Fruit fly (Drosophila melanogaster) whole organism, embryonic: ENCODE measurements around the gene Orct2.

Source experiments
- Abd-B ChIP-seq: fragments of 200-800 bp; sonication (Bioruptor generic); optimal IDR thresholded peaks from 2 replicates; lab custom pipeline; 2018; ENCODE audit warnings: missing biosample characterization, mild to moderate bottlenecking, missing genetic modification characterization, moderate library complexity
- Atf3 ChIP-seq: fragments of 200-800 bp; sonication (Bioruptor generic); optimal IDR thresholded peaks from 3 replicates; lab custom pipeline; 2016; ENCODE audit warnings: missing biosample characterization, missing genetic modification characterization
- Atf6 ChIP-seq: fragments of 200-800 bp; sonication (Bioruptor generic); IDR thresholded peaks from 2 replicates; pipeline ENCODE4 v1.3.6; 2022; ENCODE audit warnings: missing biosample characterization, missing genetic modification characterization
- B-H2 ChIP-seq: fragments of 200-800 bp; sonication (Bioruptor generic); optimal IDR thresholded peaks from 2 replicates; lab custom pipeline; 2018; ENCODE audit warnings: missing biosample characterization, mild to moderate bottlenecking, missing genetic modification characterization
- CG11695 ChIP-seq: fragments of 200-800 bp; sonication (Bioruptor generic); IDR thresholded peaks from 3 replicates; pipeline ENCODE4 v1.3.6; 2022; ENCODE audit warnings: missing biosample characterization, missing genetic modification characterization
- CG1233 ChIP-seq: fragments of 200-800 bp; sonication (Bioruptor generic); optimal IDR thresholded peaks from 4 replicates; lab custom pipeline; 2018; ENCODE audit warnings: missing biosample characterization, mild to moderate bottlenecking, missing genetic modification characterization
- CG13123 ChIP-seq: fragments of 200-800 bp; sonication (Bioruptor generic); optimal IDR thresholded peaks from 2 replicates; lab custom pipeline; 2016; ENCODE audit warnings: missing biosample characterization, missing genetic modification characterization
- CG13287 ChIP-seq: fragments of 200-800 bp; sonication (Bioruptor generic); IDR thresholded peaks from 2 replicates; pipeline ENCODE4 v1.3.6; 2022; ENCODE audit warnings: missing biosample characterization, missing genetic modification characterization; ENCODE audit not compliant: partially characterized antibody
- CG13424 ChIP-seq: fragments of 200-800 bp; sonication (Bioruptor generic); optimal IDR thresholded peaks from 2 replicates; lab custom pipeline; 2019; ENCODE audit warnings: missing biosample characterization, mild to moderate bottlenecking, missing genetic modification characterization, moderate library complexity
- CG14710 ChIP-seq: fragments of 200-800 bp; sonication (Bioruptor generic); optimal IDR thresholded peaks from 3 replicates; lab custom pipeline; 2019; ENCODE audit warnings: missing biosample characterization, mild to moderate bottlenecking, missing genetic modification characterization, moderate library complexity
- CG15514 ChIP-seq: fragments of 200-800 bp; sonication (Bioruptor generic); optimal IDR thresholded peaks from 3 replicates; lab custom pipeline; 2017; ENCODE audit warnings: missing biosample characterization, missing genetic modification characterization, mild to moderate bottlenecking, moderate library complexity, missing genetic modification reagents
- CG31388 ChIP-seq: fragments of 200-800 bp; sonication (Bioruptor generic); optimal IDR thresholded peaks from 2 replicates; lab custom pipeline; 2016; ENCODE audit warnings: missing biosample characterization, missing genetic modification characterization
- CG3281 ChIP-seq: fragments of 200-800 bp; sonication (Bioruptor generic); optimal IDR thresholded peaks from 3 replicates; lab custom pipeline; 2017; ENCODE audit warnings: missing biosample characterization, mild to moderate bottlenecking, missing genetic modification characterization
- CG4820 ChIP-seq: fragments of 200-800 bp; sonication (Bioruptor generic); optimal IDR thresholded peaks from 3 replicates; lab custom pipeline; 2016; ENCODE audit warnings: missing biosample characterization, missing genetic modification characterization
- CG6254 ChIP-seq: fragments of 200-800 bp; sonication (Bioruptor generic); optimal IDR thresholded peaks from 3 replicates; lab custom pipeline; 2017; ENCODE audit warnings: mild to moderate bottlenecking, missing biosample characterization, missing genetic modification reagents, missing genetic modification characterization
- CG7786 ChIP-seq: fragments of 200-800 bp; sonication (Bioruptor generic); optimal IDR thresholded peaks from 2 replicates; lab custom pipeline; 2016; ENCODE audit warnings: missing biosample characterization, missing genetic modification characterization
- CG7963 ChIP-seq: fragments of 200-800 bp; sonication (Bioruptor generic); IDR thresholded peaks from 3 replicates; pipeline ENCODE4 v1.3.6; 2022; ENCODE audit warnings: missing biosample characterization, missing genetic modification characterization; ENCODE audit not compliant: partially characterized antibody
- CG9727 ChIP-seq: fragments of 200-800 bp; sonication (Bioruptor generic); optimal IDR thresholded peaks from 3 replicates; lab custom pipeline; 2017; ENCODE audit warnings: missing biosample characterization, mild to moderate bottlenecking, missing genetic modification characterization
- E2f2 ChIP-seq: fragments of 200-800 bp; sonication (Bioruptor generic); IDR thresholded peaks from 2 replicates; pipeline ENCODE4 v1.3.6; 2022; ENCODE audit warnings: missing biosample characterization, missing genetic modification characterization
- ERR ChIP-seq: fragments of 200-800 bp; sonication (Bioruptor generic); optimal IDR thresholded peaks from 2 replicates; lab custom pipeline; 2016; ENCODE audit warnings: missing biosample characterization, missing genetic modification characterization
- Hey ChIP-seq: fragments of 200-800 bp; sonication (Bioruptor generic); optimal IDR thresholded peaks from 3 replicates; lab custom pipeline; 2018; ENCODE audit warnings: missing biosample characterization, mild to moderate bottlenecking, missing genetic modification characterization
- Hmr ChIP-seq: fragments of 200-800 bp; sonication (Bioruptor generic); optimal IDR thresholded peaks from 3 replicates; lab custom pipeline; 2017; ENCODE audit warnings: mild to moderate bottlenecking, missing biosample characterization, missing genetic modification reagents, missing genetic modification characterization
- Hsf ChIP-seq: fragments of 200-800 bp; sonication (Bioruptor generic); optimal IDR thresholded peaks from 3 replicates; lab custom pipeline; 2016; ENCODE audit warnings: missing biosample characterization, missing genetic modification characterization
- Mrtf ChIP-seq: fragments of 200-800 bp; sonication (Bioruptor generic); IDR thresholded peaks from 3 replicates; pipeline ENCODE4 v1.3.6; 2022; ENCODE audit warnings: missing biosample characterization, missing genetic modification characterization
- NFAT ChIP-seq: fragments of 200-800 bp; sonication (Bioruptor generic); IDR thresholded peaks from 2 replicates; pipeline ENCODE4 v1.3.6; 2022; ENCODE audit warnings: missing biosample characterization, missing genetic modification characterization
- NfI ChIP-seq: fragments of 200-800 bp; sonication (Bioruptor generic); optimal IDR thresholded peaks from 3 replicates; lab custom pipeline; 2018; ENCODE audit warnings: missing biosample characterization, mild to moderate bottlenecking, missing genetic modification characterization, moderate library complexity
- Optix ChIP-seq: fragments of 200-800 bp; sonication (Bioruptor generic); IDR thresholded peaks from 3 replicates; pipeline ENCODE4 v1.3.6; 2022; ENCODE audit warnings: missing biosample characterization, missing genetic modification characterization
- Sox100B ChIP-seq: fragments of 200-800 bp; sonication (Bioruptor generic); optimal IDR thresholded peaks from 3 replicates; lab custom pipeline; 2018; ENCODE audit warnings: missing biosample characterization, mild to moderate bottlenecking, missing genetic modification characterization
- Tbp ChIP-seq: fragments of >200 bp; optimal IDR thresholded peaks from 2 replicates; lab custom pipeline; 2018; ENCODE audit warnings: missing biosample characterization, missing genetic modification characterization
- btn ChIP-seq: fragments of 200-800 bp; sonication (Bioruptor generic); optimal IDR thresholded peaks from 2 replicates; lab custom pipeline; 2016; ENCODE audit warnings: missing biosample characterization, missing genetic modification characterization
- cas ChIP-seq: fragments of 200-800 bp; sonication (Bioruptor generic); IDR thresholded peaks from 2 replicates; pipeline ENCODE4 v1.3.6; 2022; ENCODE audit warnings: missing biosample characterization, missing genetic modification characterization
- chn ChIP-seq: fragments of 200-800 bp; sonication (Bioruptor generic); optimal IDR thresholded peaks from 2 replicates; lab custom pipeline; 2016; ENCODE audit warnings: missing biosample characterization, missing genetic modification characterization
- croc ChIP-seq: fragments of 200-800 bp; sonication (Bioruptor generic); conservative IDR thresholded peaks from 3 replicates; pipeline ENCODE4 v1.3.6; 2022; ENCODE audit warnings: missing biosample characterization, missing genetic modification characterization
- cwo ChIP-seq: fragments of 200-800 bp; sonication (Bioruptor generic); optimal IDR thresholded peaks from 3 replicates; lab custom pipeline; 2017; ENCODE audit warnings: missing biosample characterization, missing genetic modification characterization, mild to moderate bottlenecking, moderate library complexity, missing genetic modification reagents
- en ChIP-seq: fragments of 200-800 bp; sonication (Bioruptor generic); optimal IDR thresholded peaks from 2 replicates; lab custom pipeline; 2016; ENCODE audit warnings: missing biosample characterization, missing genetic modification characterization
- gem ChIP-seq: fragments of 200-800 bp; sonication (Bioruptor generic); optimal IDR thresholded peaks from 2 replicates; lab custom pipeline; 2019; ENCODE audit warnings: missing biosample characterization, mild to moderate bottlenecking, missing genetic modification characterization, moderate library complexity
- gsb ChIP-seq: fragments of 200-800 bp; sonication (Bioruptor generic); IDR thresholded peaks from 2 replicates; pipeline ENCODE4 v1.3.6; 2022; ENCODE audit warnings: missing biosample characterization, missing genetic modification characterization
- jumu ChIP-seq: fragments of 200-800 bp; sonication (Bioruptor generic); optimal IDR thresholded peaks from 3 replicates; lab custom pipeline; 2016; ENCODE audit warnings: missing biosample characterization, missing genetic modification characterization
- ken ChIP-seq: fragments of 200-800 bp; sonication (Bioruptor generic); IDR thresholded peaks from 3 replicates; pipeline ENCODE4 v1.3.6; 2022; ENCODE audit warnings: missing biosample characterization, missing genetic modification characterization
- luna ChIP-seq: fragments of 200-800 bp; sonication (Bioruptor generic); optimal IDR thresholded peaks from 2 replicates; lab custom pipeline; 2016; ENCODE audit warnings: missing biosample characterization, missing genetic modification characterization
- nom ChIP-seq: fragments of 200-800 bp; sonication (Bioruptor generic); optimal IDR thresholded peaks from 2 replicates; lab custom pipeline; 2017; ENCODE audit warnings: missing biosample characterization, missing genetic modification characterization, mild to moderate bottlenecking, moderate library complexity, missing genetic modification reagents
- pan ChIP-seq, 4 experiments: fragments of >200 bp in 3 of 4; fragments of 200-800 bp in 1 of 4; sonication (Bioruptor generic) in 1 of 4; optimal IDR thresholded peaks in 3 of 4; IDR thresholded peaks in 1 of 4; 2 replicates each; pipeline versions ENCODE4 v1.3.6 to Lab custom; 2017 to 2022; ENCODE audit warnings: missing biosample characterization in 2 of 4, missing genetic modification characterization in 2 of 4, mixed read lengths in 1 of 4
- row ChIP-seq: fragments of 200-800 bp; sonication (Bioruptor generic); IDR thresholded peaks from 3 replicates; pipeline ENCODE4 v1.3.6; 2022; ENCODE audit warnings: missing biosample characterization, missing genetic modification characterization
- sc ChIP-seq, 3 experiments: fragments of >200 bp in 2 of 3; fragments of 200-800 bp in 1 of 3; sonication (Bioruptor generic) in 1 of 3; optimal IDR thresholded peaks; 2 replicates in 2 of 3; 3 replicates in 1 of 3; lab custom pipeline; 2017; ENCODE audit warnings: mild to moderate bottlenecking in 1 of 3, missing biosample characterization in 1 of 3, missing genetic modification characterization in 1 of 3, missing genetic modification reagents in 1 of 3
- scrt ChIP-seq: fragments of 200-800 bp; sonication (Bioruptor generic); optimal IDR thresholded peaks from 2 replicates; lab custom pipeline; 2018; ENCODE audit warnings: missing biosample characterization, mild to moderate bottlenecking, missing genetic modification characterization, moderate library complexity
- sim ChIP-seq: fragments of 200-800 bp; sonication (Bioruptor generic); IDR thresholded peaks from 2 replicates; pipeline ENCODE4 v1.3.6; 2022; ENCODE audit warnings: missing biosample characterization, missing genetic modification characterization
- sug ChIP-seq: fragments of 200-800 bp; optimal IDR thresholded peaks from 2 replicates; lab custom pipeline; 2019; ENCODE audit warnings: missing biosample characterization, mild to moderate bottlenecking, missing genetic modification characterization, moderate library complexity
- tin ChIP-seq: fragments of 200-800 bp; sonication (Bioruptor generic); optimal IDR thresholded peaks from 3 replicates; lab custom pipeline; 2016; ENCODE audit warnings: missing biosample characterization, missing genetic modification characterization
- tup ChIP-seq: fragments of 200-800 bp; sonication (Bioruptor generic); optimal IDR thresholded peaks from 2 replicates; lab custom pipeline; 2016; ENCODE audit warnings: missing biosample characterization, mild to moderate bottlenecking, missing genetic modification characterization, moderate library complexity
- vnd ChIP-seq: fragments of 200-800 bp; sonication (Bioruptor generic); IDR thresholded peaks from 3 replicates; pipeline ENCODE4 v1.3.6; 2022; ENCODE audit warnings: missing biosample characterization, missing genetic modification characterization; ENCODE audit not compliant: partially characterized antibody

Gene Orct2

DNA sequence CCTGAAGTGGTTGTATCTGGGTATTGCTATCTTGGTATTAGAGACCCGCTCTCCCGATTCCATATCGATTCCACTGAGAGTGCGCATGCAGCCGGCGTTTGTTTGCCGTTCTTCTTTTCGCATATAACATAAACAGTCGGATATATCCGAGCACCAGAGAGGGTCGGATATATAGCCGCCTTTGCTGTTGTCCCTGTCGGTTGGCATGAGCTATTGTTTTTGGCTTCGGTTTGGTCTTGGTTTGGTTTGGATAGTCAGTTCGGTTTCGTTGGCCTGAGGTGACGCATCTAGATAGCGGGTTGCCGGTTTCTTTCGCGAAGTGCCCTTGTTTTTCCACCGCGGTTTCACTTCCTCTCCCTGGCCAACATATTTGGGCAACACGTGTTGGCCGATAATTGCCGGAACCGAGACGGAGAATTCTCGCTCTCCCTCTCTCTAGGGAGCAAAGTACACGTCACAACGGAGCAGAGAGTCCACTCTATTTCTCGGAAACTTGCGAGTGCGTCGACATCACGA is at the start of gene Orct2:
Orct2 (plus strand) TSS at position 255 of the 516 bp plus-strand sequence.
- TF ChIP-seq CG13424 (tag; lab: Kevin White, UChicago): no peak
- peak; percentile 15 for TF ChIP-seq sug (tag; lab: Kevin White, UChicago)
- TF ChIP-seq gem (tag; lab: Kevin White, UChicago): no peak
- TF ChIP-seq Abd-B (GFP tag; lab: Kevin White, UChicago): no peak
- no peak for TF ChIP-seq Atf3 (GFP tag; lab: Kevin White, UChicago)
- TF ChIP-seq sc (optimal IDR thresholded peaks at IDR 0.05; lab: Kevin White, UChicago): no peak
- TF ChIP-seq sc (GFP tag; optimal IDR thresholded peaks at IDR 0.05; lab: Kevin White, UChicago): no peak
- no peak for TF ChIP-seq en (GFP tag; lab: Kevin White, UChicago)
- TF ChIP-seq chn (GFP tag; lab: Kevin White, UChicago): no peak
- TF ChIP-seq CG1233 (GFP tag; lab: Kevin White, UChicago): no peak
- no peak for TF ChIP-seq cas (GFP tag; lab: Robert Waterston, UW)
- no peak for TF ChIP-seq Tbp
- no peak for TF ChIP-seq Hsf (GFP tag; lab: Kevin White, UChicago)
- no peak for TF ChIP-seq ken (GFP tag; lab: Robert Waterston, UW)
- TF ChIP-seq tin: no peak
- TF ChIP-seq CG6254: no peak
- no peak for TF ChIP-seq vnd (GFP tag; lab: Robert Waterston, UW)
- TF ChIP-seq row (GFP tag; lab: Robert Waterston, UW): no peak
- TF ChIP-seq btn (GFP tag; lab: Kevin White, UChicago): no peak
- TF ChIP-seq Hey (tag; lab: Kevin White, UChicago): peak; percentile 11
- peak; percentile 15 for TF ChIP-seq CG9727 (GFP tag; lab: Kevin White, UChicago)
- TF ChIP-seq Optix (GFP tag; lab: Robert Waterston, UW): no peak
- peak; percentile 16 for TF ChIP-seq CG3281 (GFP tag; lab: Kevin White, UChicago)
- TF ChIP-seq CG15514 (GFP tag; lab: Kevin White, UChicago): peak; percentile 46
- TF ChIP-seq Mrtf: no peak
- no peak for TF ChIP-seq ERR (GFP tag; lab: Kevin White, UChicago)
- TF ChIP-seq Sox100B (GFP tag; lab: Kevin White, UChicago): no peak
- no peak for TF ChIP-seq NfI (GFP tag; lab: Kevin White, UChicago)
- no peak for TF ChIP-seq pan (optimal IDR thresholded peaks at IDR 0.05; lab: Kevin White, UChicago)
- no peak for TF ChIP-seq pan (GFP tag; optimal IDR thresholded peaks at IDR 0.05 in 1 of 2, IDR thresholded peaks at IDR 0.05 in 1 of 2)
- TF ChIP-seq Hmr (GFP tag; lab: Kevin White, UChicago): peak; percentile 53
- no peak for TF ChIP-seq CG7786
- TF ChIP-seq gsb (GFP tag; lab: Robert Waterston, UW): no peak
- 0 out of 2 replicates have a peak, but pooled peaks have one; percentile 21 for TF ChIP-seq Atf6
- peak; percentile 100 for TF ChIP-seq cwo (GFP tag; lab: Kevin White, UChicago)
- TF ChIP-seq tup (GFP tag; lab: Kevin White, UChicago): no peak
- TF ChIP-seq CG14710 (tag; lab: Kevin White, UChicago): no peak
- no peak for TF ChIP-seq jumu (GFP tag; lab: Kevin White, UChicago)
- TF ChIP-seq NFAT (GFP tag; lab: Robert Waterston, UW): no peak
- no peak for TF ChIP-seq croc
- no peak for TF ChIP-seq CG11695 (GFP tag; lab: Robert Waterston, UW)
- TF ChIP-seq CG4820 (GFP tag; lab: Kevin White, UChicago): no peak
- TF ChIP-seq CG31388 (GFP tag; lab: Kevin White, UChicago): no peak
- TF ChIP-seq CG7963: no peak
- no peak for TF ChIP-seq CG13123 (GFP tag; lab: Kevin White, UChicago)
- TF ChIP-seq luna (GFP tag; lab: Kevin White, UChicago): no peak
- TF ChIP-seq scrt (GFP tag; lab: Kevin White, UChicago): peak; percentile 93
- TF ChIP-seq B-H2: peak; percentile 37
- TF ChIP-seq nom (GFP tag; lab: Kevin White, UChicago): peak; percentile 74
- no peak for TF ChIP-seq sim (GFP tag; lab: Robert Waterston, UW)
- peak; percentile 47; the same call in 1 of the 2 replicates for TF ChIP-seq CG13287 (GFP tag; lab: Robert Waterston, UW)
- peak; percentile 11; the same call in 1 of the 2 replicates for TF ChIP-seq E2f2 (GFP tag; lab: Robert Waterston, UW)
